ENCODE assay signal across 3 worm cellular contexts in genomic region chrX:6505662-6506061, ce11.
TF ChIP-seq lines count a peak whose summit lies in the region.

Gene glr-8, plus strand, starts transcription at chrX:6505980.

TF ChIP-seq in whole organism, L1 larva, 84 proteins besides CTCF, POLR2A, EP300 and RAD21:
- TF ChIP-seq elt-3 (tag; optimal IDR thresholded peaks at IDR 0.05; lab: Kevin White, UChicago) (no peak), lin-15B (tag; optimal IDR thresholded peaks at IDR 0.05; lab: Kevin White, UChicago) (no peak), mep-1 (tag; optimal IDR thresholded peaks at IDR 0.05; lab: Kevin White, UChicago) (no peak), nhr-90 (tag; optimal IDR thresholded peaks at IDR 0.05; lab: Kevin White, UChicago; ENCODE audit: poor library complexity) (no peak), zag-1 (tag; optimal IDR thresholded peaks at IDR 0.05; lab: Kevin White, UChicago) (no peak), xbp-1 (tag; optimal IDR thresholded peaks at IDR 0.05; lab: Kevin White, UChicago) (no peak), ceh-63 (GFP tag; optimal IDR thresholded peaks at IDR 0.05; lab: Kevin White, UChicago) (no peak), ceh-82 (tag; optimal IDR thresholded peaks at IDR 0.05; lab: Kevin White, UChicago) (no peak), blmp-1 (tag; optimal IDR thresholded peaks at IDR 0.05; lab: Kevin White, UChicago) (peak; percentile 65), lin-39 (tag; optimal IDR thresholded peaks at IDR 0.05; lab: Kevin White, UChicago) (no peak), unc-86 (tag; optimal IDR thresholded peaks at IDR 0.05; lab: Kevin White, UChicago) (no peak), nhr-47 (tag; optimal IDR thresholded peaks at IDR 0.05; lab: Kevin White, UChicago) (no peak), efl-1 (optimal IDR thresholded peaks at IDR 0.05; lab: Kevin White, UChicago) (no peak), efl-1 (GFP tag; optimal IDR thresholded peaks at IDR 0.05 in 1 of 2; lab: Kevin White, UChicago) (peak in 1 of 2 experiments; percentile 48), sox-4 (tag; optimal IDR thresholded peaks at IDR 0.05; lab: Kevin White, UChicago) (no peak)

TF ChIP-seq in whole organism, L4 larva, 104 proteins besides CTCF, POLR2A, EP300 and RAD21 (continues in another document):
- TF ChIP-seq snpc-4 (tag; optimal IDR thresholded peaks at IDR 0.05; lab: Kevin White, UChicago): no peak
- TF ChIP-seq tag-97 (GFP tag; IDR thresholded peaks at IDR 0.05; lab: Robert Waterston, UW): no peak
- TF ChIP-seq rbr-2 (tag; optimal IDR thresholded peaks at IDR 0.05; lab: Kevin White, UChicago): no peak
- TF ChIP-seq ceh-20 (GFP tag; IDR thresholded peaks at IDR 0.05; lab: Robert Waterston, UW): no peak
- no peak for TF ChIP-seq attf-4 (tag; optimal IDR thresholded peaks at IDR 0.05; lab: Kevin White, UChicago)
- TF ChIP-seq nhr-77 (tag; optimal IDR thresholded peaks at IDR 0.05; lab: Kevin White, UChicago): no peak
- no peak for TF ChIP-seq nhr-48 (tag; optimal IDR thresholded peaks at IDR 0.05; lab: Kevin White, UChicago)
- no peak for TF ChIP-seq dmd-6 (GFP tag; IDR thresholded peaks at IDR 0.05; lab: Robert Waterston, UW)
- TF ChIP-seq daf-16 (GFP tag; optimal IDR thresholded peaks at IDR 0.05; lab: Kevin White, UChicago): no peak
- peak; percentile 19 for TF ChIP-seq daf-16 (tag; optimal IDR thresholded peaks at IDR 0.05; lab: Kevin White, UChicago)
- TF ChIP-seq dmd-8 (GFP tag; IDR thresholded peaks at IDR 0.05; lab: Robert Waterston, UW): no peak
- TF ChIP-seq duxl-1 (tag; optimal IDR thresholded peaks at IDR 0.05; lab: Kevin White, UChicago; ENCODE audit: poor library complexity): no peak
- no peak for TF ChIP-seq nhr-28 (tag; optimal IDR thresholded peaks at IDR 0.05; lab: Kevin White, UChicago)
- no peak for TF ChIP-seq ZK337.2 (GFP tag; IDR thresholded peaks at IDR 0.05; lab: Robert Waterston, UW)
- no peak for TF ChIP-seq mxl-2 (GFP tag; conservative IDR thresholded peaks at IDR 0.05; lab: Robert Waterston, UW)
- no peak for TF ChIP-seq zfp-3 (GFP tag; conservative IDR thresholded peaks at IDR 0.05; lab: Robert Waterston, UW)
- TF ChIP-seq ctbp-1 (GFP tag; IDR thresholded peaks at IDR 0.05; lab: Robert Waterston, UW): no peak
- TF ChIP-seq hlh-11 (tag; optimal IDR thresholded peaks at IDR 0.05; lab: Kevin White, UChicago): no peak
- no peak for TF ChIP-seq T20F7.1 (GFP tag; optimal IDR thresholded peaks at IDR 0.05; lab: Kevin White, UChicago)
- no peak for TF ChIP-seq F37D6.2 (tag; optimal IDR thresholded peaks at IDR 0.05; lab: Kevin White, UChicago)
- TF ChIP-seq ceh-62 (tag; optimal IDR thresholded peaks at IDR 0.05; lab: Kevin White, UChicago): no peak
- no peak for TF ChIP-seq egl-27 (tag; optimal IDR thresholded peaks at IDR 0.05; lab: Kevin White, UChicago)
- peak in 1 of 2 experiments; percentile 5 for TF ChIP-seq mdl-1 (tag; optimal IDR thresholded peaks at IDR 0.05; lab: Kevin White, UChicago)
- no peak for TF ChIP-seq nhr-41 (GFP tag; IDR thresholded peaks at IDR 0.05; lab: Robert Waterston, UW)
- no peak for TF ChIP-seq D1046.2 (GFP tag; IDR thresholded peaks at IDR 0.05; lab: Robert Waterston, UW)
- no peak for TF ChIP-seq lsy-2 (tag; optimal IDR thresholded peaks at IDR 0.05; lab: Kevin White, UChicago)
- TF ChIP-seq tra-1 (GFP tag; IDR thresholded peaks at IDR 0.05; lab: Robert Waterston, UW): no peak
- no peak for TF ChIP-seq nhr-6 (tag; optimal IDR thresholded peaks at IDR 0.05; lab: Kevin White, UChicago)
- no peak for TF ChIP-seq ceh-44 (GFP tag; IDR thresholded peaks at IDR 0.05; lab: Robert Waterston, UW)
- no peak for TF ChIP-seq ces-1 (GFP tag; optimal IDR thresholded peaks at IDR 0.05; lab: Kevin White, UChicago)
- no peak for TF ChIP-seq set-16 (GFP tag; IDR thresholded peaks at IDR 0.05; lab: Robert Waterston, UW)
- no peak for TF ChIP-seq F49E8.2 (tag; optimal IDR thresholded peaks at IDR 0.05; lab: Kevin White, UChicago; ENCODE audit: borderline replicate concordance)
- no peak for TF ChIP-seq dpl-1 (GFP tag; optimal IDR thresholded peaks at IDR 0.05; lab: Kevin White, UChicago)
- no peak for TF ChIP-seq snpc-1.2 (GFP tag; IDR thresholded peaks at IDR 0.05; lab: Robert Waterston, UW)
- TF ChIP-seq lin-39 (tag; optimal IDR thresholded peaks at IDR 0.05; lab: Kevin White, UChicago): no peak
- no peak for TF ChIP-seq unc-130 (GFP tag; optimal IDR thresholded peaks at IDR 0.05; lab: Kevin White, UChicago)
- no peak for TF ChIP-seq T26A8.4 (GFP tag; IDR thresholded peaks at IDR 0.05; lab: Robert Waterston, UW)
- no peak for TF ChIP-seq nhr-237 (tag; optimal IDR thresholded peaks at IDR 0.05; lab: Kevin White, UChicago)
- TF ChIP-seq unc-62 (GFP tag; optimal IDR thresholded peaks at IDR 0.05 in 1 of 2; lab: Kevin White, UChicago): peak in 1 of 2 experiments; percentile 2
- no peak for TF ChIP-seq unc-62 (tag; optimal IDR thresholded peaks at IDR 0.05; lab: Kevin White, UChicago)
- TF ChIP-seq ztf-11 (tag; optimal IDR thresholded peaks at IDR 0.05; lab: Kevin White, UChicago): no peak
- TF ChIP-seq hlh-30 (tag; optimal IDR thresholded peaks at IDR 0.05; lab: Kevin White, UChicago; ENCODE audit: insufficient read depth): peak; percentile 55

TF ChIP-seq in whole organism, young adult, 124 proteins besides CTCF, POLR2A, EP300 and RAD21:
- no peak for TF ChIP-seq K12H6.12 (tag; optimal IDR thresholded peaks at IDR 0.05; lab: Kevin White, UChicago)
- no peak for TF ChIP-seq Y53G8AR.9 (GFP tag; conservative IDR thresholded peaks at IDR 0.05; lab: Robert Waterston, UW)
- no peak for TF ChIP-seq cebp-1 (GFP tag; IDR thresholded peaks at IDR 0.05; lab: Robert Waterston, UW)
- peak; percentile 69 for TF ChIP-seq cebp-1 (tag; optimal IDR thresholded peaks at IDR 0.05; lab: Kevin White, UChicago)
- peak; percentile 49; the same call in 1 of the 2 replicates for TF ChIP-seq hmg-1.2 (GFP tag; IDR thresholded peaks at IDR 0.05; lab: Robert Waterston, UW)
- no peak for TF ChIP-seq cebp-2 (GFP tag; IDR thresholded peaks at IDR 0.05; lab: Robert Waterston, UW)
- no peak for TF ChIP-seq ceh-91 (GFP tag; IDR thresholded peaks at IDR 0.05; lab: Robert Waterston, UW)
- no peak for TF ChIP-seq dpff-1 (tag; optimal IDR thresholded peaks at IDR 0.05; lab: Kevin White, UChicago)
- no peak for TF ChIP-seq D2030.7 (GFP tag; IDR thresholded peaks at IDR 0.05; lab: Robert Waterston, UW)
- no peak for TF ChIP-seq ceh-27 (GFP tag; optimal IDR thresholded peaks at IDR 0.05; lab: Kevin White, UChicago)
- TF ChIP-seq F57C9.4 (tag; optimal IDR thresholded peaks at IDR 0.05; lab: Kevin White, UChicago): no peak
- no peak for TF ChIP-seq ccch-3 (GFP tag; optimal IDR thresholded peaks at IDR 0.05; lab: Kevin White, UChicago)
- no peak for TF ChIP-seq nhr-179 (tag; optimal IDR thresholded peaks at IDR 0.05; lab: Kevin White, UChicago)
- TF ChIP-seq lsy-27 (tag; optimal IDR thresholded peaks at IDR 0.05; lab: Kevin White, UChicago; ENCODE audit: borderline replicate concordance, insufficient read depth): no peak
- no peak for TF ChIP-seq tlf-1 (GFP tag; optimal IDR thresholded peaks at IDR 0.05; lab: Kevin White, UChicago)
- TF ChIP-seq nhr-80 (tag; optimal IDR thresholded peaks at IDR 0.05; lab: Kevin White, UChicago): no peak
